Fruit fly (Drosophila melanogaster) whole organism, embryonic: ENCODE data around the gene CG32379.

Experiments used
- Ada2b ChIP-seq: fragments of 200-800 bp; sonication (Bioruptor generic); IDR thresholded peaks from 2 replicates; pipeline ENCODE4 v1.3.6; 2022; ENCODE audit warnings: missing biosample characterization, missing genetic modification characterization
- Aef1 ChIP-seq: fragments of 200-800 bp; sonication (Bioruptor generic); IDR thresholded peaks from 3 replicates; pipeline ENCODE4 v1.3.6; 2022; ENCODE audit warnings: missing biosample characterization, missing genetic modification characterization
- BtbVII ChIP-seq: fragments of 200-800 bp; sonication (Bioruptor generic); optimal IDR thresholded peaks from 3 replicates; lab custom pipeline; 2017; ENCODE audit warnings: missing biosample characterization, mild to moderate bottlenecking, missing genetic modification characterization
- CG10431 ChIP-seq: fragments of 200-800 bp; sonication (Bioruptor generic); optimal IDR thresholded peaks from 3 replicates; lab custom pipeline; 2018; ENCODE audit warnings: missing biosample characterization, mild to moderate bottlenecking, missing genetic modification characterization
- CG10543 ChIP-seq: fragments of 200-800 bp; sonication (Bioruptor generic); optimal IDR thresholded peaks from 3 replicates; lab custom pipeline; 2017; ENCODE audit warnings: missing biosample characterization, mild to moderate bottlenecking, missing genetic modification characterization, moderate library complexity
- CG12299 ChIP-seq: fragments of 200-800 bp; sonication (Bioruptor generic); optimal IDR thresholded peaks from 2 replicates; lab custom pipeline; 2018; ENCODE audit warnings: missing biosample characterization, mild to moderate bottlenecking, missing genetic modification characterization
- CG13624 ChIP-seq: fragments of 200-800 bp; sonication (Bioruptor generic); optimal IDR thresholded peaks from 2 replicates; lab custom pipeline; 2016; ENCODE audit warnings: missing biosample characterization, missing genetic modification characterization
- CG14014 ChIP-seq: fragments of 200-800 bp; sonication (Bioruptor generic); IDR thresholded peaks from 2 replicates; pipeline ENCODE4 v1.3.6; 2022; ENCODE audit warnings: missing biosample characterization, missing genetic modification characterization
- CG14441 ChIP-seq: fragments of 200-800 bp; sonication (Bioruptor generic); IDR thresholded peaks from 2 replicates; pipeline ENCODE4 v1.3.6; 2022; ENCODE audit warnings: missing biosample characterization, missing genetic modification characterization
- CG15514 ChIP-seq: fragments of 200-800 bp; sonication (Bioruptor generic); optimal IDR thresholded peaks from 3 replicates; lab custom pipeline; 2017; ENCODE audit warnings: missing biosample characterization, missing genetic modification characterization, mild to moderate bottlenecking, moderate library complexity, missing genetic modification reagents
- CG1647 ChIP-seq: fragments of 200-800 bp; sonication (Bioruptor generic); optimal IDR thresholded peaks from 3 replicates; lab custom pipeline; 2016; ENCODE audit warnings: missing biosample characterization, missing genetic modification characterization
- CG2875 ChIP-seq: fragments of 200-800 bp; sonication (Bioruptor generic); optimal IDR thresholded peaks from 2 replicates; lab custom pipeline; 2017; ENCODE audit warnings: missing biosample characterization, mild to moderate bottlenecking, missing genetic modification characterization, missing genetic modification reagents
- CG3065 ChIP-seq: fragments of 200-800 bp; sonication (Bioruptor generic); optimal IDR thresholded peaks from 2 replicates; lab custom pipeline; 2016; ENCODE audit warnings: missing biosample characterization, missing genetic modification characterization
- CG31365 ChIP-seq: fragments of 200-800 bp; sonication (Bioruptor generic); optimal IDR thresholded peaks from 2 replicates; lab custom pipeline; 2018; ENCODE audit warnings: missing biosample characterization, mild to moderate bottlenecking, missing genetic modification characterization
- CG34376 ChIP-seq: fragments of 200-800 bp; sonication (Bioruptor generic); optimal IDR thresholded peaks from 2 replicates; lab custom pipeline; 2018; ENCODE audit warnings: missing biosample characterization, mild to moderate bottlenecking, missing genetic modification characterization
- CG3995 ChIP-seq: fragments of 200-800 bp; sonication (Bioruptor generic); optimal IDR thresholded peaks from 3 replicates; lab custom pipeline; 2016; ENCODE audit warnings: missing biosample characterization, missing genetic modification characterization
- CG42726 ChIP-seq: fragments of 200-800 bp; sonication (Bioruptor generic); IDR thresholded peaks from 2 replicates; pipeline ENCODE4 v1.3.6; 2022; ENCODE audit warnings: missing biosample characterization, missing genetic modification characterization; ENCODE audit not compliant: partially characterized antibody
- CG43689 ChIP-seq: fragments of 200-800 bp; sonication (Bioruptor generic); IDR thresholded peaks from 2 replicates; pipeline ENCODE4 v1.3.6; 2022; ENCODE audit warnings: missing biosample characterization, missing genetic modification characterization
- CG4707 ChIP-seq: fragments of 200-800 bp; sonication (Bioruptor generic); optimal IDR thresholded peaks from 2 replicates; lab custom pipeline; 2018; ENCODE audit warnings: missing biosample characterization, mild to moderate bottlenecking, missing genetic modification characterization, moderate library complexity
- CG4854 ChIP-seq: fragments of 200-800 bp; sonication (Bioruptor generic); optimal IDR thresholded peaks from 2 replicates; lab custom pipeline; 2016; ENCODE audit warnings: missing biosample characterization, missing genetic modification characterization, inconsistent platforms
- CG6765 ChIP-seq: fragments of 200-800 bp; sonication (Bioruptor generic); optimal IDR thresholded peaks from 3 replicates; lab custom pipeline; 2017; ENCODE audit warnings: missing biosample characterization, mild to moderate bottlenecking, missing genetic modification characterization
- CG7987 ChIP-seq: fragments of 200-800 bp; sonication (Bioruptor generic); optimal IDR thresholded peaks from 2 replicates; lab custom pipeline; 2018; ENCODE audit warnings: missing biosample characterization, mild to moderate bottlenecking, missing genetic modification characterization, moderate library complexity
- CG9817 ChIP-seq: fragments of 200-800 bp; sonication (Bioruptor generic); optimal IDR thresholded peaks from 2 replicates; lab custom pipeline; 2018; ENCODE audit warnings: missing biosample characterization, mild to moderate bottlenecking, missing genetic modification characterization, moderate library complexity
- CG9876 ChIP-seq: fragments of 200-800 bp; sonication (Bioruptor generic); optimal IDR thresholded peaks from 2 replicates; lab custom pipeline; 2016; ENCODE audit warnings: missing biosample characterization, missing genetic modification characterization
- Camta ChIP-seq: fragments of 200-800 bp; sonication (Bioruptor generic); optimal IDR thresholded peaks from 2 replicates; lab custom pipeline; 2016; ENCODE audit warnings: missing biosample characterization, missing genetic modification characterization
- CrebB ChIP-seq: fragments of 200-800 bp; sonication (Bioruptor generic); optimal IDR thresholded peaks from 3 replicates; lab custom pipeline; 2018; ENCODE audit warnings: missing biosample characterization, mild to moderate bottlenecking, missing genetic modification characterization
- Dad ChIP-seq: fragments of 200-800 bp; sonication (Bioruptor generic); optimal IDR thresholded peaks from 3 replicates; lab custom pipeline; 2016; ENCODE audit warnings: missing biosample characterization, missing genetic modification characterization
- Dbx ChIP-seq: fragments of 200-800 bp; sonication (Bioruptor generic); IDR thresholded peaks from 3 replicates; pipeline ENCODE4 v1.3.6; 2022; ENCODE audit warnings: missing biosample characterization, missing genetic modification characterization
- Dp ChIP-seq: fragments of 200-800 bp; sonication (Bioruptor generic); optimal IDR thresholded peaks from 2 replicates; lab custom pipeline; 2018; ENCODE audit warnings: missing biosample characterization, mild to moderate bottlenecking, missing genetic modification characterization, moderate library complexity
- Dref ChIP-seq: fragments of 200-800 bp; sonication (Bioruptor generic); IDR thresholded peaks from 2 replicates; pipeline ENCODE4 v1.3.6; 2022; ENCODE audit warnings: missing biosample characterization, missing genetic modification characterization
- Hsf ChIP-seq: fragments of 200-800 bp; sonication (Bioruptor generic); optimal IDR thresholded peaks from 3 replicates; lab custom pipeline; 2016; ENCODE audit warnings: missing biosample characterization, missing genetic modification characterization
- Mad ChIP-seq: fragments of 200-800 bp; sonication (Bioruptor generic); optimal IDR thresholded peaks from 2 replicates; lab custom pipeline; 2016; ENCODE audit warnings: missing biosample characterization, missing genetic modification characterization
- Sin3A ChIP-seq: fragments of >200 bp; optimal IDR thresholded peaks from 2 replicates; lab custom pipeline; 2018
- Sox100B ChIP-seq: fragments of 200-800 bp; sonication (Bioruptor generic); optimal IDR thresholded peaks from 3 replicates; lab custom pipeline; 2018; ENCODE audit warnings: missing biosample characterization, mild to moderate bottlenecking, missing genetic modification characterization
- Spps ChIP-seq: fragments of 200-800 bp; sonication (Bioruptor generic); optimal IDR thresholded peaks from 2 replicates; lab custom pipeline; 2018; ENCODE audit warnings: missing biosample characterization, mild to moderate bottlenecking, missing genetic modification characterization
- Xbp1 ChIP-seq: fragments of 200-800 bp; sonication (Bioruptor generic); optimal IDR thresholded peaks from 3 replicates; lab custom pipeline; 2016; ENCODE audit warnings: missing biosample characterization, mild to moderate bottlenecking, missing genetic modification characterization
- ac ChIP-seq: fragments of 200-800 bp; sonication (Bioruptor generic); optimal IDR thresholded peaks from 3 replicates; lab custom pipeline; 2017; ENCODE audit warnings: missing biosample characterization, mild to moderate bottlenecking, missing genetic modification characterization
- cad ChIP-seq: fragments of >200 bp; optimal IDR thresholded peaks from 2 replicates; lab custom pipeline; 2017; ENCODE audit warnings: missing biosample characterization, missing genetic modification characterization
- dm ChIP-seq: fragments of 200-800 bp; sonication (Bioruptor generic); optimal IDR thresholded peaks from 3 replicates; lab custom pipeline; 2016; ENCODE audit warnings: missing biosample characterization, missing genetic modification characterization
- emc ChIP-seq: fragments of 200-800 bp; sonication (Bioruptor generic); optimal IDR thresholded peaks from 2 replicates; lab custom pipeline; 2016; ENCODE audit warnings: missing biosample characterization, missing genetic modification characterization
- gt ChIP-seq: fragments of 200-800 bp; sonication (Bioruptor generic); IDR thresholded peaks from 2 replicates; pipeline ENCODE4 v1.3.6; 2022; ENCODE audit warnings: missing biosample characterization, missing genetic modification characterization
- hkb ChIP-seq, 2 experiments: fragments of 200-800 bp in 1 of 2; fragments of >200 bp in 1 of 2; sonication (Bioruptor generic) in 1 of 2; IDR thresholded peaks in 1 of 2; optimal IDR thresholded peaks in 1 of 2; 2 replicates each; pipeline versions ENCODE4 v1.3.6 to Lab custom; 2017 to 2022; ENCODE audit warnings: missing biosample characterization in 1 of 2, missing genetic modification characterization in 1 of 2
- lbe ChIP-seq: fragments of 200-800 bp; sonication (Bioruptor generic); optimal IDR thresholded peaks from 2 replicates; lab custom pipeline; 2016; ENCODE audit warnings: missing biosample characterization, mild to moderate bottlenecking, missing genetic modification characterization
- odd ChIP-seq: fragments of 200-800 bp; sonication (Bioruptor generic); optimal IDR thresholded peaks from 2 replicates; lab custom pipeline; 2017; ENCODE audit warnings: missing biosample characterization, mild to moderate bottlenecking, missing genetic modification characterization
- prd ChIP-seq, 3 experiments: fragments of >200 bp in 2 of 3; fragments of 200-800 bp in 1 of 3; sonication (Bioruptor generic) in 1 of 3; optimal IDR thresholded peaks in 2 of 3; IDR thresholded peaks in 1 of 3; 2 replicates in 2 of 3; 3 replicates in 1 of 3; pipeline versions ENCODE4 v1.3.6 to Lab custom; 2017 to 2022; ENCODE audit warnings: missing biosample characterization in 1 of 3, missing genetic modification characterization in 1 of 3
- pros ChIP-seq: fragments of 200-800 bp; sonication (Bioruptor generic); optimal IDR thresholded peaks from 3 replicates; lab custom pipeline; 2019; ENCODE audit warnings: missing biosample characterization, mild to moderate bottlenecking, missing genetic modification characterization, moderate library complexity
- ranshi ChIP-seq: fragments of 200-800 bp; sonication (Bioruptor generic); IDR thresholded peaks from 2 replicates; pipeline ENCODE4 v1.3.6; 2022; ENCODE audit warnings: missing biosample characterization, missing genetic modification characterization
- trem ChIP-seq: fragments of 200-800 bp; optimal IDR thresholded peaks from 3 replicates; lab custom pipeline; 2019; ENCODE audit warnings: missing biosample characterization, mild to moderate bottlenecking, missing genetic modification characterization, moderate library complexity
- tx ChIP-seq: fragments of 200-800 bp; sonication (Bioruptor generic); optimal IDR thresholded peaks from 2 replicates; lab custom pipeline; 2016; ENCODE audit warnings: missing biosample characterization, missing genetic modification characterization
- zf30C ChIP-seq: fragments of 200-800 bp; sonication (Bioruptor generic); optimal IDR thresholded peaks from 3 replicates; lab custom pipeline; 2018; ENCODE audit warnings: missing biosample characterization, mild to moderate bottlenecking, missing genetic modification characterization
- zfh1 ChIP-seq: fragments of 200-800 bp; sonication (Bioruptor generic); IDR thresholded peaks from 3 replicates; pipeline ENCODE4 v1.3.6; 2022; ENCODE audit warnings: missing biosample characterization, missing genetic modification characterization

CG32379 gene

dm6 chr3L:7359827-7360323 is 36.3 kb upstream of the CG32379 start, which contains the start of gene pst (continued):
- no peak for TF ChIP-seq ac
- no peak for TF ChIP-seq gt
- TF ChIP-seq CG15514, result no peak
- TF ChIP-seq Mad (GFP tag; lab: Kevin White, UChicago), result no peak
- no peak for TF ChIP-seq CG31365 (tag; lab: Kevin White, UChicago)
- TF ChIP-seq tx (GFP tag; lab: Kevin White, UChicago), result no peak
- no peak for TF ChIP-seq dm (GFP tag; lab: Kevin White, UChicago)
- TF ChIP-seq Aef1, result no peak
- TF ChIP-seq CG9817 (tag; lab: Kevin White, UChicago), result no peak
- TF ChIP-seq Sox100B, result no peak
- peak; percentile 4; the same call in 1 of the 2 replicates for TF ChIP-seq Ada2b (GFP tag; lab: Robert Waterston, UW)
- no peak for TF ChIP-seq Camta (GFP tag; lab: Kevin White, UChicago)
- TF ChIP-seq CG13624 (GFP tag; lab: Kevin White, UChicago), result peak; percentile 63
- TF ChIP-seq pros (GFP tag; lab: Kevin White, UChicago), result no peak
- no peak for TF ChIP-seq Dad (GFP tag; lab: Kevin White, UChicago)
- TF ChIP-seq CG12299 (tag; lab: Kevin White, UChicago), result no peak
- peak; percentile 11; the same call in 1 of the 2 replicates for TF ChIP-seq ranshi (GFP tag; lab: Robert Waterston, UW)
- TF ChIP-seq CG1647, result no peak
- no peak for TF ChIP-seq Dref (GFP tag; lab: Robert Waterston, UW)
- peak; percentile 66 for TF ChIP-seq CrebB (tag; lab: Kevin White, UChicago)
- no peak for TF ChIP-seq CG2875 (GFP tag; lab: Kevin White, UChicago)
- no peak for TF ChIP-seq zfh1
- peak; percentile 32 for TF ChIP-seq odd (GFP tag; lab: Kevin White, UChicago)
- no peak for TF ChIP-seq cad (GFP tag; lab: Kevin White, UChicago)
- no peak for TF ChIP-seq CG14441
- TF ChIP-seq CG6765 (GFP tag; lab: Kevin White, UChicago), result peak; percentile 23
- no peak for TF ChIP-seq zf30C (GFP tag; lab: Kevin White, UChicago)
- no peak for TF ChIP-seq emc (GFP tag; lab: Kevin White, UChicago)
- TF ChIP-seq lbe (GFP tag; lab: Kevin White, UChicago), result no peak
- peak; percentile 66 for TF ChIP-seq CG34376 (GFP tag; lab: Kevin White, UChicago)
- no peak for TF ChIP-seq CG4707 (GFP tag; lab: Kevin White, UChicago)
- no peak for TF ChIP-seq CG4854
- TF ChIP-seq Hsf (GFP tag; lab: Kevin White, UChicago), result no peak
- TF ChIP-seq Spps (tag; lab: Kevin White, UChicago), result no peak
- no peak for TF ChIP-seq BtbVII (GFP tag; lab: Kevin White, UChicago)
- TF ChIP-seq CG3995 (GFP tag; lab: Kevin White, UChicago), result no peak
- TF ChIP-seq CG3065 (GFP tag; lab: Kevin White, UChicago), result no peak
- no peak for TF ChIP-seq CG9876 (GFP tag; lab: Kevin White, UChicago)
- TF ChIP-seq Dbx (GFP tag; lab: Robert Waterston, UW), result peak; percentile 14; the same call in 2 of the 3 replicates
- TF ChIP-seq CG42726 (GFP tag; lab: Robert Waterston, UW), result peak; percentile 54; the same call in 1 of the 2 replicates
- no peak for TF ChIP-seq prd (optimal IDR thresholded peaks at IDR 0.05; lab: Kevin White, UChicago)
- TF ChIP-seq prd (GFP tag; IDR thresholded peaks at IDR 0.05; lab: Robert Waterston, UW), result no peak
- TF ChIP-seq trem (tag; lab: Kevin White, UChicago), result no peak
- no peak for TF ChIP-seq hkb (optimal IDR thresholded peaks at IDR 0.05; lab: Kevin White, UChicago)
- TF ChIP-seq hkb (GFP tag; IDR thresholded peaks at IDR 0.05; lab: Robert Waterston, UW), result peak; percentile 57; the same call in 1 of the 2 replicates
- TF ChIP-seq Xbp1, result no peak
- peak; percentile 59 for TF ChIP-seq CG10543 (GFP tag; lab: Kevin White, UChicago)
- TF ChIP-seq CG7987 (GFP tag; lab: Kevin White, UChicago), result peak; percentile 10
- TF ChIP-seq CG14014 (GFP tag; lab: Robert Waterston, UW), result no peak
- TF ChIP-seq CG10431 (GFP tag; lab: Kevin White, UChicago), result no peak
- no peak for TF ChIP-seq Sin3A (lab: Kevin White, UChicago)
- peak; percentile 44 for TF ChIP-seq Dp (GFP tag; lab: Kevin White, UChicago)
- TF ChIP-seq CG43689, result no peak
